Worm (Caenorhabditis elegans) whole organism, midembryonic: Measurements from ENCODE around the gene rps-18.
"Not testable (repeated sequence)": the region's sequence is repeated elsewhere in the genome, so short reads cannot be mapped to it uniquely, and the experiment has no call there.

Experiments used
- T22C8.4 ChIP-seq: fragments of 200-800 bp; sonication (Bioruptor generic); IDR thresholded peaks from 2 replicates; pipeline ENCODE4 v1.3.6; 2022; ENCODE audit warnings: missing genetic modification characterization, missing compliant biosample characterization
- cog-1 ChIP-seq: sonication (generic microtip); optimal IDR thresholded peaks from 2 replicates; lab custom pipeline; 2016; ENCODE audit warnings: missing genetic modification characterization, missing compliant biosample characterization
- flt-1 ChIP-seq: fragments of 200-800 bp; sonication (Bioruptor generic); IDR thresholded peaks from 2 replicates; pipeline ENCODE4 v1.3.6; 2022; ENCODE audit warnings: missing genetic modification characterization, missing compliant biosample characterization
- klf-2 ChIP-seq: fragments of 200-800 bp; sonication (Bioruptor generic); conservative IDR thresholded peaks from 2 replicates; pipeline ENCODE4 v1.3.6; 2022; ENCODE audit warnings: missing genetic modification reagents, missing genetic modification characterization, missing compliant biosample characterization
- med-1 ChIP-seq: sonication (generic microtip); optimal IDR thresholded peaks from 2 replicates; lab custom pipeline; 2017; ENCODE audit warnings: missing genetic modification characterization, mild to moderate bottlenecking, missing compliant biosample characterization, antibody characterized with exemption, missing genetic modification reagents; ENCODE audit not compliant: insufficient read depth
- ref-1 ChIP-seq: fragments of 200-800 bp; sonication (Bioruptor generic); conservative IDR thresholded peaks from 2 replicates; pipeline ENCODE4 v1.3.6; 2022; ENCODE audit warnings: missing genetic modification reagents, missing genetic modification characterization, missing compliant biosample characterization
- tab-1 ChIP-seq: fragments of 200-800 bp; sonication (Bioruptor generic); IDR thresholded peaks from 2 replicates; pipeline ENCODE4 v1.3.6; 2022; ENCODE audit warnings: missing genetic modification characterization, missing compliant biosample characterization
- ztf-23 ChIP-seq: fragments of 200-800 bp; sonication (Bioruptor generic); IDR thresholded peaks from 2 replicates; pipeline ENCODE4 v1.3.6; 2022; ENCODE audit warnings: missing genetic modification reagents, missing genetic modification characterization, missing compliant biosample characterization
- ztf-29 ChIP-seq: fragments of 200-800 bp; sonication (Bioruptor generic); IDR thresholded peaks from 2 replicates; pipeline ENCODE4 v1.3.6; 2022; ENCODE audit warnings: missing genetic modification reagents, missing genetic modification characterization, missing compliant biosample characterization

rps-18 gene

DNA sequence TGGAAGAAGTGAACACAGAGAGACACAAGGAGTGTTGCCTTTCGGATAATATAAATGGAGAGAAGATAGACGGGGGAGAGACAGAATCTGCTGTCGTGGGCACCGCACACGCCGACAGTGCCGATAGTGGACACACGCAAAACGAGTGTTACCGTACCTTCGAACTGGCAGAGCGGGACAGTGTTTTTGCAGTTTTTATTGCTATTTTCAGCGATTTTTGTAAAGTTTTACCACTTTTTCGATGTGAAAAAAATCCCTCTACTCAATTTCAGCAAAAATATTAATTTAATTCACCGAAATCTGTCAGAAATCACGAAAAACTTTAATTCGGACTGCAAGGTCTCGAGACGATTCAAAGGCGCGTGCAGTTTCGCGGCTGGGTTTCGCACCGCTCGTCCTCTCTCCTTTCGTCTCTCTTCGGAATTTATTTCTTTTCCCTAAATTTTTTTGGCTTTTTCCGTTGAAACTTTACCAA lies 564 bp upstream of the rps-18 start, which contains the start of gene sec-61.A:
sec-61.A (minus strand) TSS at position 387 of the 475 bp plus-strand sequence.
- TF ChIP-seq flt-1 (GFP tag; lab: Robert Waterston, UW): 0 out of 2 replicates have a peak, but pooled peaks have one; percentile 13
- TF ChIP-seq ztf-29 (GFP tag; lab: Robert Waterston, UW): no peak
- TF ChIP-seq cog-1: peak; percentile 78
- TF ChIP-seq med-1: no peak

DNA sequence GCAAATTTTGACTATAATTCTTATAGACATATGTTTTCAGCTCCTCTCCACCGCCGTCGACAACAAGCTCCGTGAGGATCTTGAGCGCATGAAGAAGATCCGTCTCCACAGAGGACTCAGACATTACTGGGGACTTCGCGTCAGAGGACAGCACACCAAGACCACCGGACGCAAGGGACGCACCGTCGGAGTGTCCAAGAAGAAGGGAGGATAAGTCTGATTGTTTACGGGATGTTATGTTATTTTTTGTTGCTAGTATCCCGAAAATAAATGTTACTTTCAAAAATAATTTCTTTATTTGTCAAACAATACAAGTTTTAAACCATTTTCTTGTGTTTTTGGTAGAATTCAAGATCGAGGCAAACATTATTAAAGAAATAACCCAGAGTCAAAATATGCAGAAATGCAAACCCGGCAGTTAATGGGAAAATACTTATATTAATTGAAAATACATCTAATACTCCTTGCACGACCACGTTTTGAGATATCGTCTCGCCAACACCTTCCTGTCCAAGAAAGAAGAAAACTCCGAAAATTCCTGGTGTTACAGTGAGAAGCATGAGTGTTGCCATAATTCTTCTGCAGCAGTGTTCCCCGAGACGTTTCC lies 775 bp downstream of the rps-18 start:
- TF ChIP-seq ref-1 (GFP tag; lab: Robert Waterston, UW) (no peak), ztf-23 (GFP tag; lab: Robert Waterston, UW) (no peak), ztf-29 (GFP tag; lab: Robert Waterston, UW) (no peak), tab-1 (GFP tag; lab: Robert Waterston, UW) (no peak), T22C8.4 (GFP tag; lab: Robert Waterston, UW) (no peak), klf-2 (GFP tag; lab: Robert Waterston, UW) (no peak), flt-1 (GFP tag; lab: Robert Waterston, UW) (no peak), med-1 (no peak), cog-1 (no peak)

DNA sequence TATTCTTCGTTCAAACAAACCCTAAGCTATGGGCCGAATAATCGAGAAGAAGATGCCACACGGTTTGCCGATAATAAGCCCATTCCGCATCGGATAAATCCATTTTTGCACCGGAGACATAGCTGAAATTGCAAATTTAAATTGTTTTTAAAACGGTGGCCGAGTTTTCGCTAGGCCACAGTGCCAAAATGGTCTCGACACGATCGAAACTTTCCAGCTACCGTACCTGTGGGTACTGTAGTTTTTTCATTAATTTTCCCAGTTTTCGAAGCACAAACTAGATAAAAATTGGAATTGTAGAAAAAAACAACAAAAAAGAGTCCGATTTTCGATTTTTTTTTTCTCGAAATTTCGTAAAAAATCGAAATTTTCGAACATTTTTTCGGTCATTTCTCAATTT lies 2.7 kb downstream of the rps-18 start:
- TF ChIP-seq klf-2 (GFP tag; lab: Robert Waterston, UW) (no peak), tab-1 (GFP tag; lab: Robert Waterston, UW) (no peak), ref-1 (GFP tag; lab: Robert Waterston, UW) (no peak), cog-1 (no peak), ztf-23 (GFP tag; lab: Robert Waterston, UW) (no peak), flt-1 (GFP tag; lab: Robert Waterston, UW) (no peak), T22C8.4 (GFP tag; lab: Robert Waterston, UW) (no peak), med-1 (no peak), ztf-29 (GFP tag; lab: Robert Waterston, UW) (no peak)

DNA sequence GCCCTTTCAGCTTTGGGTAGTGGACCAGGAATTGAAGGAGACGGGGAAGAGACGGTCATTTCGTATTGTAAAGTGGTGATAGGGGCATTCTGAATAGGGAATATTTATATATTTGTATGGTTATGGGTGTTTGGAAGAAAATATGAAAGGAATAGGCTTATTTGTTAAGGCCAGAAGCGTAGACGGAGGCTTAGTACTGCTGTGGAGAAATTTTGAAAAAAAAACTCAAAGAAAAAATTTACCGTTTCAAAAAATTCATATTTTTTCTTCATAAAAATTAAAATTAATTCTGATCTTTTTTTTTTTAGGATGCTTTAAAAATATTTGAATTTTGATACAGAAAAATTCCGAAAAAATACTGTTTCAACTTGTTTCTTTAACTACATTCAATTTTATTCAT lies 3.5 kb downstream of the rps-18 start, which contains the start of gene hhat-2:
hhat-2 (minus strand) TSS at position 101 of the 400 bp plus-strand sequence.
- TF ChIP-seq ref-1 (GFP tag; lab: Robert Waterston, UW): no peak

DNA sequence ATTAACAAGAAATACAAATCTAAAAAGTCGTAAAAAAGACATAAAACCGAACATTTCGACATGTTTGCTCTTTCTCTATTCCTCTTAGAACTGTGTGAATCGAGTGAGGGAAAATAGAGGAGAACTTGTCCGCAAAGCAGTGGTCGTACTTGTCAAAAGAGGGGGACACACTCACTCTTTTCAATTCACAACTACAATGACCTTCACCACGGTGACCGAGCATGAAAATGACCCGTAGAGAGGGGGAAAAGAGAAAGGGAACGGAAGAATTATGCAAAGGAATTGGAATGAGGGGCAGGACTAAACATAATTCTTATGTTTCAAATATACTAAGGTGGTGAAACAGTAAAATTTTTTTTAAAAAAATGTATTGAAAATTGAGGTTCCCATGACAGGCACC lies 8.1 kb downstream of the rps-18 start:
- TF ChIP-seq flt-1 (GFP tag; lab: Robert Waterston, UW) (no peak), T22C8.4 (GFP tag; lab: Robert Waterston, UW) (no peak), tab-1 (GFP tag; lab: Robert Waterston, UW) (no peak), cog-1 (no peak), med-1 (no peak), ztf-29 (GFP tag; lab: Robert Waterston, UW) (no peak), ztf-23 (GFP tag; lab: Robert Waterston, UW) (no peak), klf-2 (GFP tag; lab: Robert Waterston, UW) (no peak), ref-1 (GFP tag; lab: Robert Waterston, UW) (no peak)

DNA sequence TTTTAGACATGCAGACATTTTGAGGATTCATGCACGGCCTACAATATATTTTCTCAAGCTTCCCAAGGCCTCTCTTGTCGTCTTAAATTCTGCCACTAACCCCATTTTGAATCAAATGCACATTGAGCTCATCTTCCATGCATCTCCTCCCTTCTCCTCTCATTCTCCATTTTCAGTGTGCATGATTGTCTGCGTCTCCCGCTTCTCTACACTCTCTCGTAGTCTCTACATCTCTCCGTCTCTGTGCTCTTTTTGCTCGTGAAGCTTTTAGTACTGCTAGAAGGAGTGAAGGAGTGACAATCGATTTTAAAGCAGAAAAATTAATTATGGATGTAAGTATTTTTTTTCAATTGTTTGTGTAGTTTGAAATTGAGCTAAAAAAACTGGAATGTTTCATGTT lies 11.4 kb downstream of the rps-18 start, which contains the start of gene Y57G11C.22:
Y57G11C.22 (plus strand) TSS at position 327 of the 400 bp plus-strand sequence.
- TF ChIP-seq med-1 (no peak), ztf-23 (GFP tag; lab: Robert Waterston, UW) (no peak), T22C8.4 (GFP tag; lab: Robert Waterston, UW) (no peak)

DNA sequence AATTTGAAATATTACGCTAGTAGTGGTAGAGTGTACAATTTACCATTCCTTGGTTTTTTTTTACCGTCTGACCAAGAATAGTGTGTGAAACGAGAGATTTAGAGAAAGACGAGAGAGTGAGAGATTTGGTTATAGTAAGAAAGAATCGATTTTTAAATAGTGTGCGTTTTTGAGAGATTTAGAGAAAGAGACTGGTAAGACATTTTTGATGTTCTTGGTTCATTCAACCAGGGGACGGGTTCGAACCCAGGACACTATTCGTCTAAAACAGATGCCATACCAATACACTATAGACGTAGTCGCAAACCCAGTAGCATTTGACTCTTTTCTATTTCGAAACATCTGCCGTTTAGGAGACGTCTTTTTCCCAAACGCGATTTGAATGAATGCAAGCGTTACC lies 12.6 kb downstream of the rps-18 start:
- TF ChIP-seq ztf-29 (GFP tag; lab: Robert Waterston, UW) (peak; percentile 89), med-1 (peak; percentile 34), ztf-23 (GFP tag; lab: Robert Waterston, UW) (peak; percentile 89), flt-1 (GFP tag; lab: Robert Waterston, UW) (peak; percentile 92), klf-2 (GFP tag; lab: Robert Waterston, UW) (peak; percentile 82), ref-1 (GFP tag; lab: Robert Waterston, UW) (no peak; the same call in 1 of the 2 replicates), T22C8.4 (GFP tag; lab: Robert Waterston, UW) (peak; percentile 91), tab-1 (GFP tag; lab: Robert Waterston, UW) (peak; percentile 89), cog-1 (peak; percentile 85)

DNA sequence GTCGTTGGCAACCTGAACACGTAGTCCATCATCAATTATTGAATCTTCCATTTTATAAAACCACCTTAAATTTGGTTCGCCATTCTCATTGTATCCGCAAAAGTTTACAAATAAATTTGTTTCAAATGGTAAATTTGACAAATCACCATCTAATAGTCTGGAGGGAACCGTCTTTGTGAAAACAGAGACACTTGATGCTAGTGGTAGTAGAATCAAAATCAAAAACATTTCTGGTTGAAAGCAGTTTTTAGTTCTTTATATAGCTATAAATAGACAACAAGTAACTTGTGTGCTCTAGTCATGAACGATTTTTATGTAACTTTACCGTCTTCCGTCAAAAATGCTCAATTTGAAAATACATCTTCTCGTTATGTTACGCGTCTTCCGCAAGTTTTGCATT lies 17.6 kb downstream of the rps-18 start, which contains the start of gene Y57G11C.20:
Y57G11C.20 (plus strand) TSS at position 301 of the 400 bp plus-strand sequence.
- TF ChIP-seq tab-1, flt-1, T22C8.4 (GFP tag; lab: Robert Waterston, UW): not testable (repeated sequence)

DNA sequence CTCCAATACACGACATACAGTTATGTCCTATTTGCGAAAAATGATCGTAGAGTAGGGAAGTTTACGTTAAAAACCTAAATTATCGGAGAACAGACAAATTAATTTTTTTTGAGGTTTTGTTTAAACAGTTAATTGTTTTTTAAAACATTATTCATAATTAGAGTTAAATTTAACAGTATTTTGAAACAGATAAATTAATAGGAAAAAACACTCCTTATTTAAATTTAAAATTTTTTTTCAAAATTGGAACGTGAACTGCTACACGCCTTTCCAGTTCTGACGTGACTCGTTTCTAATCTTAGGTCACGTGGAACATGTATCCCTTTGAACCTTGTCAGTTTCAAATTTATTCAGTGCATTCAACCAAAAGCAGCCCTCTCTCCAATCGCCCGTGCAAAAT lies 28.2 kb downstream of the rps-18 start, which contains the start of gene Y57G11C.52:
Y57G11C.52 (plus strand) TSS at position 301 of the 400 bp plus-strand sequence.
- TF ChIP-seq tab-1 (GFP tag; lab: Robert Waterston, UW) (no peak), cog-1 (no peak), T22C8.4 (GFP tag; lab: Robert Waterston, UW) (no peak), flt-1 (GFP tag; lab: Robert Waterston, UW) (no peak), ztf-29 (GFP tag; lab: Robert Waterston, UW) (no peak), klf-2 (GFP tag; lab: Robert Waterston, UW) (no peak), ztf-23 (GFP tag; lab: Robert Waterston, UW) (no peak)

DNA sequence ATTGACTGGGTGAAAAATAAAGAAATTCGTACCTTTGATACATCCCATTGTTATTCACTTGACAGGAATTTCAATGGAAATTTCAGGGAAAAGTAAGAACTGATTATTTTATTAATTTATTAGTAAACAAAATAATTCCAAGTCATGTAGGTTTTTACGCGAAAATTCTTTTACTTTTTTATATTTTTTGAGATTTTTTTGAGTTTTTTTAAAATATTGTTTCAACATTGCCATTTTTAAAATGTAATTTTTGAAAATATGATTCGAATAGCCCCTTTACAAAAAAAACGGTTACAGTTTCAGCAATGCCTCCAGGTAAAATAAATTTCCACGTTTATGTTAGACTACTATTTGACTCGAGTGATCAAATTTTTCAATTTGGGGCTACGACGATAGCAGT lies 36.2 kb downstream of the rps-18 start, which contains the start of gene Y57G11C.23:
Y57G11C.23 (minus strand) TSS at position 101 of the 400 bp plus-strand sequence.
- TF ChIP-seq flt-1 (GFP tag; lab: Robert Waterston, UW) (no peak), ztf-29 (GFP tag; lab: Robert Waterston, UW) (no peak), ref-1 (GFP tag; lab: Robert Waterston, UW) (no peak), T22C8.4 (GFP tag; lab: Robert Waterston, UW) (no peak), tab-1 (GFP tag; lab: Robert Waterston, UW) (no peak), ztf-23 (GFP tag; lab: Robert Waterston, UW) (no peak), med-1 (no peak)
